Fruit fly (Drosophila melanogaster) whole organism, embryonic: ENCODE results near the gene CG43750.

Experiments used
- B-H2 ChIP-seq: fragments of 200-800 bp; sonication (Bioruptor generic); optimal IDR thresholded peaks from 2 replicates; lab custom pipeline; 2018; ENCODE audit warnings: missing biosample characterization, mild to moderate bottlenecking, missing genetic modification characterization
- BEAF-32 ChIP-seq: fragments of 200-800 bp; sonication (Bioruptor generic); optimal IDR thresholded peaks from 3 replicates; lab custom pipeline; 2017; ENCODE audit warnings: missing biosample characterization, missing genetic modification characterization, mild to moderate bottlenecking, moderate library complexity, missing genetic modification reagents
- CG11085 ChIP-seq: fragments of 200-800 bp; sonication (Bioruptor generic); IDR thresholded peaks from 2 replicates; pipeline ENCODE4 v1.3.6; 2022; ENCODE audit warnings: missing biosample characterization, missing genetic modification characterization
- CG11093 ChIP-seq: fragments of 200-800 bp; sonication (Bioruptor generic); IDR thresholded peaks from 3 replicates; pipeline ENCODE4 v1.3.6; 2022; ENCODE audit warnings: missing biosample characterization, missing genetic modification characterization
- CG11560 ChIP-seq: fragments of 200-800 bp; sonication (Bioruptor generic); IDR thresholded peaks from 3 replicates; pipeline ENCODE4 v1.3.6; 2022; ENCODE audit warnings: missing biosample characterization, missing genetic modification characterization
- CG1233 ChIP-seq: fragments of 200-800 bp; sonication (Bioruptor generic); optimal IDR thresholded peaks from 4 replicates; lab custom pipeline; 2018; ENCODE audit warnings: missing biosample characterization, mild to moderate bottlenecking, missing genetic modification characterization
- CG12391 ChIP-seq: fragments of 200-800 bp; sonication (Bioruptor generic); optimal IDR thresholded peaks from 3 replicates; lab custom pipeline; 2018; ENCODE audit warnings: missing biosample characterization, mild to moderate bottlenecking, missing genetic modification characterization, moderate library complexity
- CG13287 ChIP-seq: fragments of 200-800 bp; sonication (Bioruptor generic); IDR thresholded peaks from 2 replicates; pipeline ENCODE4 v1.3.6; 2022; ENCODE audit warnings: missing biosample characterization, missing genetic modification characterization; ENCODE audit not compliant: partially characterized antibody
- CG13296 ChIP-seq: fragments of 200-800 bp; sonication (Bioruptor generic); optimal IDR thresholded peaks from 3 replicates; lab custom pipeline; 2018; ENCODE audit warnings: missing biosample characterization, mild to moderate bottlenecking, missing genetic modification characterization
- CG17361 ChIP-seq: fragments of 200-800 bp; sonication (Bioruptor generic); IDR thresholded peaks from 3 replicates; pipeline ENCODE4 v1.3.6; 2022; ENCODE audit warnings: missing biosample characterization, missing genetic modification characterization
- CG18476 ChIP-seq: fragments of 200-800 bp; sonication (Bioruptor generic); optimal IDR thresholded peaks from 2 replicates; lab custom pipeline; 2016; ENCODE audit warnings: missing biosample characterization, mild to moderate bottlenecking, missing genetic modification characterization
- CG18619 ChIP-seq: fragments of 200-800 bp; sonication (Bioruptor generic); optimal IDR thresholded peaks from 3 replicates; lab custom pipeline; 2017; ENCODE audit warnings: missing biosample characterization, mild to moderate bottlenecking, missing genetic modification characterization
- CG2202 ChIP-seq: fragments of 200-800 bp; sonication (Bioruptor generic); optimal IDR thresholded peaks from 2 replicates; lab custom pipeline; 2018; ENCODE audit warnings: missing biosample characterization, mild to moderate bottlenecking, missing genetic modification characterization
- CG30020 ChIP-seq: fragments of 200-800 bp; optimal IDR thresholded peaks from 2 replicates; lab custom pipeline; 2019; ENCODE audit warnings: missing biosample characterization, mild to moderate bottlenecking, missing genetic modification characterization, moderate library complexity
- CG30431 ChIP-seq: fragments of 200-800 bp; sonication (Bioruptor generic); optimal IDR thresholded peaks from 2 replicates; lab custom pipeline; 2017; ENCODE audit warnings: missing biosample characterization, missing genetic modification characterization
- CG32772 ChIP-seq: fragments of 200-800 bp; sonication (Bioruptor generic); IDR thresholded peaks from 2 replicates; pipeline ENCODE4 v1.3.6; 2022; ENCODE audit warnings: missing biosample characterization, missing genetic modification characterization
- CG34376 ChIP-seq: fragments of 200-800 bp; sonication (Bioruptor generic); optimal IDR thresholded peaks from 2 replicates; lab custom pipeline; 2018; ENCODE audit warnings: missing biosample characterization, mild to moderate bottlenecking, missing genetic modification characterization
- CG3838 ChIP-seq: fragments of 200-800 bp; sonication (Bioruptor generic); optimal IDR thresholded peaks from 3 replicates; lab custom pipeline; 2016; ENCODE audit warnings: missing biosample characterization, missing genetic modification characterization
- CG42726 ChIP-seq: fragments of 200-800 bp; sonication (Bioruptor generic); IDR thresholded peaks from 2 replicates; pipeline ENCODE4 v1.3.6; 2022; ENCODE audit warnings: missing biosample characterization, missing genetic modification characterization; ENCODE audit not compliant: partially characterized antibody
- CG7271 ChIP-seq: fragments of 200-800 bp; sonication (Bioruptor generic); optimal IDR thresholded peaks from 2 replicates; lab custom pipeline; 2018; ENCODE audit warnings: missing biosample characterization, mild to moderate bottlenecking, missing genetic modification characterization, moderate library complexity
- CG8359 ChIP-seq: fragments of 200-800 bp; sonication (Bioruptor generic); optimal IDR thresholded peaks from 2 replicates; lab custom pipeline; 2017; ENCODE audit warnings: missing biosample characterization, mild to moderate bottlenecking, missing genetic modification characterization, borderline replicate concordance
- CHES-1-like ChIP-seq: fragments of 200-800 bp; sonication (Bioruptor generic); optimal IDR thresholded peaks from 2 replicates; lab custom pipeline; 2016; ENCODE audit warnings: missing biosample characterization, missing genetic modification characterization
- CTCF ChIP-seq: fragments of 200-800 bp; sonication (Bioruptor generic); optimal IDR thresholded peaks from 2 replicates; lab custom pipeline; 2017; ENCODE audit warnings: missing biosample characterization, mild to moderate bottlenecking, missing genetic modification characterization, moderate library complexity
- D19A ChIP-seq: fragments of 200-800 bp; optimal IDR thresholded peaks from 3 replicates; lab custom pipeline; 2019; ENCODE audit warnings: missing biosample characterization, mild to moderate bottlenecking, missing genetic modification characterization, moderate library complexity
- Deaf1 ChIP-seq: fragments of 200-800 bp; optimal IDR thresholded peaks from 3 replicates; lab custom pipeline; 2019; ENCODE audit warnings: missing biosample characterization, mild to moderate bottlenecking, missing genetic modification characterization, moderate library complexity
- Dfd ChIP-seq, 2 experiments: fragments of >200 bp; optimal IDR thresholded peaks; 2 replicates each; lab custom pipeline; 2017; ENCODE audit warnings: missing biosample characterization in 2 of 2, missing genetic modification characterization in 2 of 2
- Dref ChIP-seq: fragments of 200-800 bp; sonication (Bioruptor generic); IDR thresholded peaks from 2 replicates; pipeline ENCODE4 v1.3.6; 2022; ENCODE audit warnings: missing biosample characterization, missing genetic modification characterization
- H2.0 ChIP-seq: fragments of 200-800 bp; sonication (Bioruptor generic); IDR thresholded peaks from 2 replicates; pipeline ENCODE4 v1.3.6; 2022; ENCODE audit warnings: missing biosample characterization, missing genetic modification characterization
- HLH3B ChIP-seq: fragments of 200-800 bp; sonication (Bioruptor generic); IDR thresholded peaks from 2 replicates; pipeline ENCODE4 v1.3.6; 2022; ENCODE audit warnings: missing biosample characterization, missing genetic modification characterization
- HLH54F ChIP-seq: fragments of 200-800 bp; sonication (Bioruptor generic); optimal IDR thresholded peaks from 3 replicates; lab custom pipeline; 2016; ENCODE audit warnings: missing biosample characterization, missing genetic modification characterization
- Neu2 ChIP-seq: fragments of 200-800 bp; sonication (Bioruptor generic); optimal IDR thresholded peaks from 3 replicates; lab custom pipeline; 2016; ENCODE audit warnings: missing biosample characterization, missing genetic modification characterization, borderline replicate concordance
- Xrp1 ChIP-seq: fragments of 200-800 bp; sonication (Bioruptor generic); IDR thresholded peaks from 2 replicates; pipeline ENCODE4 v1.3.6; 2022; ENCODE audit warnings: missing biosample characterization, missing genetic modification characterization
- ci ChIP-seq: fragments of 200-800 bp; sonication (Bioruptor generic); IDR thresholded peaks from 3 replicates; pipeline ENCODE4 v1.3.6; 2022; ENCODE audit warnings: missing biosample characterization, missing genetic modification characterization
- dati ChIP-seq: fragments of 200-800 bp; sonication (Bioruptor generic); IDR thresholded peaks from 2 replicates; pipeline ENCODE4 v1.3.6; 2022; ENCODE audit warnings: missing biosample characterization, missing genetic modification characterization
- fd96Cb ChIP-seq: fragments of 200-800 bp; sonication (Bioruptor generic); optimal IDR thresholded peaks from 2 replicates; lab custom pipeline; 2018; ENCODE audit warnings: missing biosample characterization, mild to moderate bottlenecking, missing genetic modification characterization, moderate library complexity
- fru ChIP-seq: fragments of >200 bp; optimal IDR thresholded peaks from 2 replicates; lab custom pipeline; 2017
- gro ChIP-seq: fragments of 200-800 bp; sonication (Bioruptor generic); optimal IDR thresholded peaks from 2 replicates; lab custom pipeline; 2016; ENCODE audit warnings: missing biosample characterization, missing genetic modification characterization
- hkb ChIP-seq, 2 experiments: fragments of 200-800 bp in 1 of 2; fragments of >200 bp in 1 of 2; sonication (Bioruptor generic) in 1 of 2; IDR thresholded peaks in 1 of 2; optimal IDR thresholded peaks in 1 of 2; 2 replicates each; pipeline versions ENCODE4 v1.3.6 to Lab custom; 2017 to 2022; ENCODE audit warnings: missing biosample characterization in 1 of 2, missing genetic modification characterization in 1 of 2
- klu ChIP-seq: fragments of 200-800 bp; sonication (Bioruptor generic); IDR thresholded peaks from 2 replicates; pipeline ENCODE4 v1.3.6; 2022; ENCODE audit warnings: missing biosample characterization, missing genetic modification characterization
- luna ChIP-seq: fragments of 200-800 bp; sonication (Bioruptor generic); optimal IDR thresholded peaks from 2 replicates; lab custom pipeline; 2016; ENCODE audit warnings: missing biosample characterization, missing genetic modification characterization
- mld ChIP-seq: fragments of 200-800 bp; sonication (Bioruptor generic); IDR thresholded peaks from 3 replicates; pipeline ENCODE4 v1.3.6; 2022; ENCODE audit warnings: missing biosample characterization, missing genetic modification characterization; ENCODE audit not compliant: partially characterized antibody
- pfk ChIP-seq: fragments of 200-800 bp; sonication (Bioruptor generic); optimal IDR thresholded peaks from 2 replicates; lab custom pipeline; 2018; ENCODE audit warnings: missing biosample characterization, mild to moderate bottlenecking, missing genetic modification characterization, moderate library complexity
- pho ChIP-seq: fragments of 200-800 bp; sonication (Bioruptor generic); optimal IDR thresholded peaks from 2 replicates; lab custom pipeline; 2016; ENCODE audit warnings: missing biosample characterization, missing genetic modification characterization
- sim ChIP-seq: fragments of 200-800 bp; sonication (Bioruptor generic); IDR thresholded peaks from 2 replicates; pipeline ENCODE4 v1.3.6; 2022; ENCODE audit warnings: missing biosample characterization, missing genetic modification characterization
- sima ChIP-seq: fragments of 200-800 bp; sonication (Bioruptor generic); optimal IDR thresholded peaks from 2 replicates; lab custom pipeline; 2016; ENCODE audit warnings: missing biosample characterization, missing genetic modification characterization
- slou ChIP-seq: fragments of 200-800 bp; sonication (Bioruptor generic); optimal IDR thresholded peaks from 3 replicates; lab custom pipeline; 2016; ENCODE audit warnings: missing biosample characterization, missing genetic modification characterization
- sr ChIP-seq: fragments of 200-800 bp; sonication (Bioruptor generic); IDR thresholded peaks from 3 replicates; pipeline ENCODE4 v1.3.6; 2022; ENCODE audit warnings: missing biosample characterization, missing genetic modification characterization
- ssp ChIP-seq: fragments of 200-800 bp; sonication (Bioruptor generic); IDR thresholded peaks from 2 replicates; pipeline ENCODE4 v1.3.6; 2022; ENCODE audit warnings: missing biosample characterization, missing genetic modification characterization
- tna ChIP-seq: fragments of 200-800 bp; sonication (Bioruptor generic); IDR thresholded peaks from 2 replicates; pipeline ENCODE4 v1.3.6; 2022; ENCODE audit warnings: missing biosample characterization, missing genetic modification characterization; ENCODE audit not compliant: partially characterized antibody
- tx ChIP-seq: fragments of 200-800 bp; sonication (Bioruptor generic); optimal IDR thresholded peaks from 2 replicates; lab custom pipeline; 2016; ENCODE audit warnings: missing biosample characterization, missing genetic modification characterization
- unpg ChIP-seq: fragments of 200-800 bp; sonication (Bioruptor generic); optimal IDR thresholded peaks from 3 replicates; lab custom pipeline; 2018; ENCODE audit warnings: missing biosample characterization, mild to moderate bottlenecking, missing genetic modification characterization, moderate library complexity

CG43750 gene

DNA sequence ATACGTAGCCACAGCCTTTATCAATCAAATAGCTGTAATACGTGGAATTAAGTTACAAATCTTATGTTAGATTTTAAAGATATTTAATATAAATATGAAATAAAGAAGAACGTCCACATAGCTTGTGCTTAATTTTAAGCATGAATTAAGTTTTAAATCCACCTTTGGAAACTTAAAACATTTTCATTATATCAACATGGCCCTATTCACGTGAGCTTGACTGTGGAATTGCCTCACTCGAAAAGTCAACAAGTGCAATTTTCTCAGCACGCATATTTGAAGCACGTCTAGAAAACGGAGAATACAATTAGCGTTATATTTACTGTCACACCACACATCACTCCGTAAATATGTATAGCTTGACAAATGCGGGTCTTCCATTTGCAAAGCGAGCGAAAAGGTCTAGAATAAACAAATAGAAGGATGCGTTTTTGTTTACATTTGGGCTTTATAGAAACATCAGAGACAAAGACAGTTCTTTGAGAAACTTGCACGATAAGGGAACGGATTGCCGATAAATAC is 26.8 kb downstream of the CG43750 start (continued):
- TF ChIP-seq tx (GFP tag; lab: Kevin White, UChicago) (peak; percentile 36), CG11560 (tag; lab: Robert Waterston, UW) (no peak), tna (GFP tag; lab: Robert Waterston, UW) (no peak), CTCF (GFP tag; lab: Kevin White, UChicago) (peak; percentile 32), slou (GFP tag; lab: Kevin White, UChicago) (peak; percentile 77), CG42726 (GFP tag; lab: Robert Waterston, UW) (no peak), CG32772 (GFP tag; lab: Robert Waterston, UW) (peak; percentile 83; the same call in 1 of the 2 replicates), HLH54F (GFP tag; lab: Kevin White, UChicago) (peak; percentile 5), ssp (GFP tag; lab: Robert Waterston, UW) (peak; percentile 17; the same call in 1 of the 2 replicates), CG18619 (GFP tag; lab: Kevin White, UChicago) (peak; percentile 85), sim (0 out of 2 replicates have a peak, but pooled peaks have one; percentile 28), CG34376 (GFP tag; lab: Kevin White, UChicago) (peak; percentile 64), mld (no peak), unpg (GFP tag; lab: Kevin White, UChicago) (peak; percentile 96), CG13287 (GFP tag; lab: Robert Waterston, UW) (no peak), fru (lab: Kevin White, UChicago) (no peak), pho (GFP tag; lab: Kevin White, UChicago) (peak; percentile 60), Dref (GFP tag; lab: Robert Waterston, UW) (no peak), pfk (peak; percentile 29), B-H2 (GFP tag; lab: Kevin White, UChicago) (peak; percentile 86), CG8359 (GFP tag; lab: Kevin White, UChicago) (peak; percentile 72), Deaf1 (tag; lab: Kevin White, UChicago) (peak; percentile 70), luna (GFP tag; lab: Kevin White, UChicago) (no peak), CG2202 (tag; lab: Kevin White, UChicago) (peak; percentile 60), CG7271 (peak; percentile 64), CG13296 (GFP tag; lab: Kevin White, UChicago) (peak; percentile 92), CG30431 (peak; percentile 76), CG12391 (tag; lab: Kevin White, UChicago) (peak; percentile 89), hkb (optimal IDR thresholded peaks at IDR 0.05; lab: Kevin White, UChicago) (no peak), hkb (GFP tag; IDR thresholded peaks at IDR 0.05; lab: Robert Waterston, UW) (peak; percentile 93), D19A (tag; lab: Kevin White, UChicago) (peak; percentile 90), dati (GFP tag; lab: Robert Waterston, UW) (peak; percentile 53; the same call in 1 of the 2 replicates), sima (peak; percentile 25), Xrp1 (GFP tag; lab: Robert Waterston, UW) (peak; percentile 95), Neu2 (GFP tag; lab: Kevin White, UChicago) (no peak), fd96Cb (peak; percentile 91), CG30020 (peak; percentile 65), sr (GFP tag; lab: Robert Waterston, UW) (no peak), klu (GFP tag; lab: Robert Waterston, UW) (peak; percentile 56; the same call in 1 of the 2 replicates), CG11093 (GFP tag; lab: Robert Waterston, UW) (peak; percentile 72), HLH3B (peak; percentile 84), CG11085 (GFP tag; lab: Robert Waterston, UW) (peak; percentile 50; the same call in 1 of the 2 replicates), CG18476 (GFP tag; lab: Kevin White, UChicago) (peak; percentile 88), ci (GFP tag; lab: Robert Waterston, UW) (peak; percentile 90), CG1233 (GFP tag; lab: Kevin White, UChicago) (peak; percentile 89), CG17361 (GFP tag; lab: Robert Waterston, UW) (peak; percentile 92), Dfd (GFP tag; optimal IDR thresholded peaks at IDR 0.05; lab: Kevin White, UChicago) (no peak), CG3838 (GFP tag; lab: Kevin White, UChicago) (peak; percentile 58), H2.0 (GFP tag; lab: Robert Waterston, UW) (peak; percentile 76), CHES-1-like (GFP tag; lab: Kevin White, UChicago) (peak; percentile 45), gro (no peak), BEAF-32 (GFP tag; lab: Kevin White, UChicago) (no peak)
